Fruit fly (Drosophila melanogaster) S2 (cell line): ENCODE data around the gene CG34135.

Experiments
- CG8478 ChIP-seq: fragments of >200 bp; optimal IDR thresholded peaks from 2 replicates; lab custom pipeline; 2018
- CTCF ChIP-seq, 2 experiments: fragments of >200 bp; optimal IDR thresholded peaks; 2 replicates each; lab custom pipeline; 2018

DNA sequence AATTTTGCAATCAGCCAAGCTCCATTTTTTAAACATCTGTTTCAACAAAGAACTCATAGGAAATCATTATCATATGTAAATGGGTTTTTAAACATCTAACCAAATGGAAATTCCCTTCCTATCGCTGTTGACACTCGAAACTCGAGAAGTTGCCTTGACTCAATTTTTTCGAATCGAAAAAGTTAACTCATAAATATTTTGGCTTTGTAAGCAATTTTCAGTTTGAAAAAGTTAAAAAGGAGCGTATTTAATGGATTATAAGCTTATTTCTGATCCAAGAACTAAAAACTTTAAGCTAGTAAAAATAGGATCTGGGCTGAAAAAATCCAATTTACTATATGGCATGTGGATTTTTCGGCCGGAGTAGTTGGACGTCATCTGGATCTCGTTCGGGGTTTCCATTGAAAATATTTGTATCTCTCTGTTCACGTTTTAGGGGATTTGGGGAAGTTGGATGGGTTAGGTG, 45.2 kb upstream of the CG34135 start, which contains the start of gene CG9837:
- TF ChIP-seq CG8478 (lab: Kevin White, UChicago), result no peak
- no peak for TF ChIP-seq CTCF (optimal IDR thresholded peaks at IDR 0.05; lab: Kevin White, UChicago)
